Worm (Caenorhabditis elegans): Measurements from ENCODE around the gene T07D4.2.

DNA sequence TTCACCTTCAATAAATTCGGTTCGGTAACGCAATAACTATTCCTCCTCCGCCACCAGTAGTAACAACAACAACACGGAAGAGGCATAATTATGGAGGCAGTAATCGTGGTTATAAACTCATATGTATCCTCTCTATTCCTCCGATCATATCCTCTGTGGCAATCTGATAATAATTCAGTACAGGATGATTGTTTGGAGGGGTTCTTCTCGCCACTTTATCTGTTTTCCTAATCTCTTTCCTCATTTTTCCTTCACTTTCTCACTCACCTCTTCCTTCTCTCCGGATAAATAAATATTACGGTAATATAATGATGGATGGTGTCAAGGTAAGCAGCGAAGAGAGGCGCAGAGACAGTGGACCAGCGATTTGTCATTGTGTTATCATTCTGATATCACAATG lies 16.8 kb upstream of the T07D4.2 start:
- no peak for TF ChIP-seq che-1 (tag; optimal IDR thresholded peaks at IDR 0.05)
- TF ChIP-seq lim-6 (tag; optimal IDR thresholded peaks at IDR 0.05), result no peak
- TF ChIP-seq dmd-4 (tag; optimal IDR thresholded peaks at IDR 0.05; ENCODE audit: borderline replicate concordance), result no peak
- no peak for TF ChIP-seq pros-1 (tag; optimal IDR thresholded peaks at IDR 0.05)
- TF ChIP-seq tbx-2 (tag; optimal IDR thresholded peaks at IDR 0.05), result no peak

Measured in whole organism, late embryonic.